Fruit fly (Drosophila melanogaster): ENCODE data around the gene Ibf1.

Ibf1 gene

dm6 chr3R:9239941-9240400 is 18.8 kb upstream of the Ibf1 start (continued):
- TF ChIP-seq zf30C (GFP tag; optimal IDR thresholded peaks at IDR 0.05) (no peak), CG11723 (GFP tag; optimal IDR thresholded peaks at IDR 0.05) (peak; percentile 21), Nf-YA (GFP tag; IDR thresholded peaks at IDR 0.05) (no peak), Xbp1 (GFP tag; optimal IDR thresholded peaks at IDR 0.05) (no peak), CG9797 (GFP tag; optimal IDR thresholded peaks at IDR 0.05) (peak; percentile 22), CG31441 (GFP tag; IDR thresholded peaks at IDR 0.05) (no peak), lbe (GFP tag; optimal IDR thresholded peaks at IDR 0.05) (peak; percentile 48), D (optimal IDR thresholded peaks at IDR 0.05) (no peak), D (GFP tag; optimal IDR thresholded peaks at IDR 0.05) (no peak), zen2 (GFP tag; IDR thresholded peaks at IDR 0.05; ENCODE audit: partially characterized antibody) (peak; percentile 78; the same call in 2 of the 3 replicates), gfzf (GFP tag; optimal IDR thresholded peaks at IDR 0.05) (peak; percentile 52), CG13624 (GFP tag; optimal IDR thresholded peaks at IDR 0.05) (peak; percentile 15), CG10267 (tag; optimal IDR thresholded peaks at IDR 0.05) (peak; percentile 66), NC2β (GFP tag; optimal IDR thresholded peaks at IDR 0.05) (no peak), Opbp (GFP tag; IDR thresholded peaks at IDR 0.05; ENCODE audit: partially characterized antibody) (peak; percentile 78), CG7928 (GFP tag; optimal IDR thresholded peaks at IDR 0.05) (no peak), Atf6 (GFP tag; IDR thresholded peaks at IDR 0.05) (0 out of 2 replicates have a peak, but pooled peaks have one; percentile 1), Nf-YC (tag; optimal IDR thresholded peaks at IDR 0.05) (peak; percentile 27), unc-4 (GFP tag; IDR thresholded peaks at IDR 0.05; ENCODE audit: partially characterized antibody) (peak; percentile 86), CG15696 (tag; optimal IDR thresholded peaks at IDR 0.05) (no peak), Scr (GFP tag; IDR thresholded peaks at IDR 0.05; ENCODE audit: partially characterized antibody) (peak; percentile 80), knrl (GFP tag; IDR thresholded peaks at IDR 0.05; ENCODE audit: partially characterized antibody) (peak; percentile 77), sd (tag; optimal IDR thresholded peaks at IDR 0.05) (no peak), zen (tag; optimal IDR thresholded peaks at IDR 0.05) (no peak), CG1603 (tag; optimal IDR thresholded peaks at IDR 0.05) (peak; percentile 59), CoRest (tag; optimal IDR thresholded peaks at IDR 0.05) (peak; percentile 5), seq (GFP tag; IDR thresholded peaks at IDR 0.05) (no peak), tgo (GFP tag; IDR thresholded peaks at IDR 0.05) (no peak), HLH4C (GFP tag; IDR thresholded peaks at IDR 0.05; ENCODE audit: partially characterized antibody) (peak; percentile 88), gro (GFP tag; optimal IDR thresholded peaks at IDR 0.05) (peak; percentile 60), ewg (GFP tag; optimal IDR thresholded peaks at IDR 0.05) (peak; percentile 69), BEAF-32 (GFP tag; optimal IDR thresholded peaks at IDR 0.05) (peak; percentile 81), CG2678 (tag; optimal IDR thresholded peaks at IDR 0.05) (peak; percentile 4), Deaf1 (tag; optimal IDR thresholded peaks at IDR 0.05) (peak; percentile 56), CG11695 (GFP tag; IDR thresholded peaks at IDR 0.05) (no peak), Fer1 (GFP tag; optimal IDR thresholded peaks at IDR 0.05) (peak; percentile 22), jing (GFP tag; optimal IDR thresholded peaks at IDR 0.05) (no peak), Dref (GFP tag; IDR thresholded peaks at IDR 0.05) (peak; percentile 82), sna (GFP tag; IDR thresholded peaks at IDR 0.05; ENCODE audit: partially characterized antibody) (peak; percentile 79), CG2116 (GFP tag; optimal IDR thresholded peaks at IDR 0.05) (peak; percentile 97), ato (GFP tag; IDR thresholded peaks at IDR 0.05; ENCODE audit: partially characterized antibody) (peak; percentile 87), hbn (GFP tag; IDR thresholded peaks at IDR 0.05; ENCODE audit: partially characterized antibody) (peak; percentile 80), lilli (GFP tag; optimal IDR thresholded peaks at IDR 0.05) (peak; percentile 2), Max (GFP tag; optimal IDR thresholded peaks at IDR 0.05) (peak; percentile 21), Vsx1 (GFP tag; optimal IDR thresholded peaks at IDR 0.05) (no peak), Spps (tag; optimal IDR thresholded peaks at IDR 0.05) (peak; percentile 6), bsh (GFP tag; optimal IDR thresholded peaks at IDR 0.05) (peak in 1 of 2 experiments; percentile 17), cad (GFP tag; optimal IDR thresholded peaks at IDR 0.05) (no peak), CG3838 (GFP tag; optimal IDR thresholded peaks at IDR 0.05) (no peak)
